Worm (Caenorhabditis elegans) whole organism, midembryonic: ENCODE measurements around the gene dsb-3.

ENCODE experiments used
- T22C8.4 ChIP-seq: fragments of 200-800 bp; sonication (Bioruptor generic); IDR thresholded peaks from 2 replicates; pipeline ENCODE4 v1.3.6; 2022; ENCODE audit warnings: missing genetic modification characterization, missing compliant biosample characterization
- flt-1 ChIP-seq: fragments of 200-800 bp; sonication (Bioruptor generic); IDR thresholded peaks from 2 replicates; pipeline ENCODE4 v1.3.6; 2022; ENCODE audit warnings: missing genetic modification characterization, missing compliant biosample characterization
- klf-2 ChIP-seq: fragments of 200-800 bp; sonication (Bioruptor generic); conservative IDR thresholded peaks from 2 replicates; pipeline ENCODE4 v1.3.6; 2022; ENCODE audit warnings: missing genetic modification reagents, missing genetic modification characterization, missing compliant biosample characterization
- ztf-23 ChIP-seq: fragments of 200-800 bp; sonication (Bioruptor generic); IDR thresholded peaks from 2 replicates; pipeline ENCODE4 v1.3.6; 2022; ENCODE audit warnings: missing genetic modification reagents, missing genetic modification characterization, missing compliant biosample characterization
- ztf-29 ChIP-seq: fragments of 200-800 bp; sonication (Bioruptor generic); IDR thresholded peaks from 2 replicates; pipeline ENCODE4 v1.3.6; 2022; ENCODE audit warnings: missing genetic modification reagents, missing genetic modification characterization, missing compliant biosample characterization

DNA sequence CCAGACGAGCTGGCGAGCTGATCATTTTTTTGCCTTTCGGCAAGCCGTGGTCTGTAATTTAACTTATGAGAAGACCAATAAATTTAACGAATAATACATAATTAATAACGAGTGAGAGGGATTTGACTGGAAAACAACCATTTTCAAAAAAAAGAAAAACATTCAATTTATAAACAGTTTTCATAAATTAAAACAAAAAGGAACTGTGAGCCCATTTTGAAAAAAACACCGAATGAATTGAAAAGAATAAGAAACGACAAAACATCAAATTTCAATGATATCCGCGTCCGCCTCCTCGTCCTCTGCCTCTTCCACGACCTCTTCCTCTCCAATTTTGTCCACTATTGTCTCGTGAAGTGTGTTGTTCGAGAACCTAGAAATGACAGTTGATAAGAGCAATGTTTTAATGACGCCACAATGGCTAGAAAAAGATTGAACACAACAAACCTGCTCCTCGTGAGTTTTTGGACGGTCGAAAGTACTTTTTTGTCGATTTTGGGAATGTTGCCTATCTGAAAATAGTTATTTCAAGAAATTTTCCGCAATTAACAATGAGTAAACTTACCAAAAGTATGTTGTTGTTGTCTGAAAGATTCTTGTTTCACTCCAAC, 24.5 kb upstream of the dsb-3 start, which contains the start of gene tag-321:
- no peak for TF ChIP-seq klf-2 (GFP tag; lab: Robert Waterston, UW)
- TF ChIP-seq flt-1 (GFP tag; lab: Robert Waterston, UW) = no peak
- no peak for TF ChIP-seq T22C8.4 (GFP tag; lab: Robert Waterston, UW)
- no peak for TF ChIP-seq ztf-23 (GFP tag; lab: Robert Waterston, UW)
- TF ChIP-seq ztf-29 (GFP tag; lab: Robert Waterston, UW) = no peak
